Worm (Caenorhabditis elegans) whole organism, midembryonic: ENCODE data around the gene srv-2.

ENCODE experiments used
- T22C8.4 ChIP-seq: fragments of 200-800 bp; sonication (Bioruptor generic); IDR thresholded peaks from 2 replicates; pipeline ENCODE4 v1.3.6; 2022; ENCODE audit warnings: missing genetic modification characterization, missing compliant biosample characterization
- flt-1 ChIP-seq: fragments of 200-800 bp; sonication (Bioruptor generic); IDR thresholded peaks from 2 replicates; pipeline ENCODE4 v1.3.6; 2022; ENCODE audit warnings: missing genetic modification characterization, missing compliant biosample characterization
- klf-2 ChIP-seq: fragments of 200-800 bp; sonication (Bioruptor generic); conservative IDR thresholded peaks from 2 replicates; pipeline ENCODE4 v1.3.6; 2022; ENCODE audit warnings: missing genetic modification reagents, missing genetic modification characterization, missing compliant biosample characterization
- med-1 ChIP-seq: sonication (generic microtip); optimal IDR thresholded peaks from 2 replicates; lab custom pipeline; 2017; ENCODE audit warnings: missing genetic modification characterization, mild to moderate bottlenecking, missing compliant biosample characterization, antibody characterized with exemption, missing genetic modification reagents; ENCODE audit not compliant: insufficient read depth
- ref-1 ChIP-seq: fragments of 200-800 bp; sonication (Bioruptor generic); conservative IDR thresholded peaks from 2 replicates; pipeline ENCODE4 v1.3.6; 2022; ENCODE audit warnings: missing genetic modification reagents, missing genetic modification characterization, missing compliant biosample characterization
- tab-1 ChIP-seq: fragments of 200-800 bp; sonication (Bioruptor generic); IDR thresholded peaks from 2 replicates; pipeline ENCODE4 v1.3.6; 2022; ENCODE audit warnings: missing genetic modification characterization, missing compliant biosample characterization

ce11 chrII:10592452-10592851 is 9.6 kb downstream of the srv-2 start, which contains the start of gene crn-5:
- TF ChIP-seq flt-1 (no peak), tab-1 (GFP tag; lab: Robert Waterston, UW) (no peak), ref-1 (GFP tag; lab: Robert Waterston, UW) (no peak), klf-2 (no peak), med-1 (GFP tag; lab: Kevin White, UChicago) (no peak), T22C8.4 (GFP tag; lab: Robert Waterston, UW) (no peak)
